Fruit fly (Drosophila melanogaster) whole organism, adult: ENCODE data around the gene CG42781.

Source experiments
- CG11617 ChIP-seq: fragments of 200-800 bp; sonication (Bioruptor generic); optimal IDR thresholded peaks from 2 replicates; lab custom pipeline; 2017; ENCODE audit warnings: mild to moderate bottlenecking, missing biosample characterization, missing genetic modification reagents, missing genetic modification characterization
- CG12768 ChIP-seq: fragments of 200-800 bp; sonication (Bioruptor generic); optimal IDR thresholded peaks from 2 replicates; lab custom pipeline; 2017; ENCODE audit warnings: missing biosample characterization, missing genetic modification characterization, mild to moderate bottlenecking, moderate library complexity, missing genetic modification reagents
- CG14711 ChIP-seq: fragments of 200-800 bp; sonication (Bioruptor generic); optimal IDR thresholded peaks from 2 replicates; lab custom pipeline; 2018; ENCODE audit warnings: missing biosample characterization, mild to moderate bottlenecking, missing genetic modification characterization, moderate library complexity
- CG1620 ChIP-seq: fragments of 200-800 bp; sonication (Bioruptor generic); optimal IDR thresholded peaks from 2 replicates; lab custom pipeline; 2016; ENCODE audit warnings: missing biosample characterization, missing genetic modification characterization
- CG33017 ChIP-seq: fragments of 200-800 bp; sonication (Bioruptor generic); optimal IDR thresholded peaks from 2 replicates; lab custom pipeline; 2018; ENCODE audit warnings: missing biosample characterization, mild to moderate bottlenecking, missing genetic modification characterization, moderate library complexity
- CG5204 ChIP-seq: fragments of 200-800 bp; sonication (Bioruptor generic); optimal IDR thresholded peaks from 2 replicates; lab custom pipeline; 2016; ENCODE audit warnings: missing biosample characterization, missing genetic modification characterization
- CG7045 ChIP-seq: fragments of 200-800 bp; sonication (Bioruptor generic); optimal IDR thresholded peaks from 2 replicates; lab custom pipeline; 2017; ENCODE audit warnings: missing biosample characterization, mild to moderate bottlenecking, missing genetic modification characterization
- CG7101 ChIP-seq: fragments of 200-800 bp; sonication (Bioruptor generic); optimal IDR thresholded peaks from 2 replicates; lab custom pipeline; 2018; ENCODE audit warnings: missing biosample characterization, mild to moderate bottlenecking, missing genetic modification characterization, moderate library complexity
- Clk ChIP-seq: fragments of 200-800 bp; sonication (Bioruptor generic); optimal IDR thresholded peaks from 2 replicates; lab custom pipeline; 2017; ENCODE audit warnings: missing biosample characterization, missing genetic modification characterization
- Crg-1 ChIP-seq: fragments of 200-800 bp; sonication (Bioruptor generic); optimal IDR thresholded peaks from 2 replicates; lab custom pipeline; 2016; ENCODE audit warnings: missing biosample characterization, missing genetic modification characterization
- Hr96 ChIP-seq: fragments of 200-800 bp; sonication (Bioruptor generic); optimal IDR thresholded peaks from 2 replicates; lab custom pipeline; 2016; ENCODE audit warnings: missing biosample characterization, missing genetic modification characterization
- Mnt ChIP-seq: fragments of 200-800 bp; sonication (Bioruptor generic); optimal IDR thresholded peaks from 2 replicates; lab custom pipeline; 2016; ENCODE audit warnings: missing biosample characterization, mild to moderate bottlenecking, missing genetic modification characterization
- bab1 ChIP-seq: fragments of 200-800 bp; sonication (Bioruptor generic); optimal IDR thresholded peaks from 3 replicates; lab custom pipeline; 2019; ENCODE audit warnings: missing biosample characterization, mild to moderate bottlenecking, missing genetic modification characterization, moderate library complexity
- cic ChIP-seq: fragments of 200-800 bp; sonication (Bioruptor generic); optimal IDR thresholded peaks from 2 replicates; lab custom pipeline; 2017; ENCODE audit warnings: missing biosample characterization, mild to moderate bottlenecking, missing genetic modification characterization, moderate library complexity
- cnc ChIP-seq, 2 experiments: fragments of >200 bp; optimal IDR thresholded peaks; 2 replicates each; lab custom pipeline; 2017
- kay ChIP-seq: fragments of 200-800 bp; sonication (Bioruptor generic); peaks from one replicate; lab custom pipeline; 2016; ENCODE audit warnings: missing biosample characterization, missing genetic modification characterization, borderline replicate concordance
- ovo ChIP-seq: fragments of 200-800 bp; sonication (Bioruptor generic); optimal IDR thresholded peaks from 2 replicates; lab custom pipeline; 2016; ENCODE audit warnings: missing biosample characterization, missing genetic modification characterization
- pad ChIP-seq: fragments of 200-800 bp; sonication (Bioruptor generic); optimal IDR thresholded peaks from 3 replicates; lab custom pipeline; 2017; ENCODE audit warnings: missing biosample characterization, missing genetic modification characterization, mild to moderate bottlenecking, moderate library complexity, missing genetic modification reagents
- tj ChIP-seq: fragments of 200-800 bp; sonication (Bioruptor generic); optimal IDR thresholded peaks from 3 replicates; lab custom pipeline; 2017; ENCODE audit warnings: missing biosample characterization, mild to moderate bottlenecking, missing genetic modification characterization, moderate library complexity
- toe ChIP-seq: fragments of 200-800 bp; sonication (Bioruptor generic); optimal IDR thresholded peaks from 2 replicates; lab custom pipeline; 2016; ENCODE audit warnings: missing biosample characterization, missing genetic modification characterization

CG42781 gene

DNA sequence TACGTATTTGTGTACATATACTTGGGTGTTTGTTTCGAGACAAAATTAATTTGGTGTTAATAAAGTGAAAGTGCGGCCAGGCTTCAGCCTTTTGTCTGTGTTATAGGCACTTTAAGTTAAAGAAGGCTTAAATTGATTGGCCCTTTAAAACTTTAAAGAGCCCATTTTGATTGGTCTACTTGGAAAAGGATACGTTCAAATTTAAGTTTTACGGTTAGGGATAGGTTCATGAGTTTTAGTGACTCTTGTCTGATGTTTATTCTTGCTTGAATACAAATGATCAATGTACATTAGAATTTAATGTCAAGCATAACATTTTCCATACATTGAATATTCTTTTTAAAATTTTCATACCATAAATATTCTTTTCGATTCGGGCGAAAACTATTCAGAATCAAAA is 24.1 kb upstream of the CG42781 start, which contains the start of gene CG32727:
Gene CG32727 (plus strand): TSS at position 301 of the 400 bp plus-strand sequence.
- TF ChIP-seq Hr96 = no peak
- no peak for TF ChIP-seq CG1620 (GFP tag; lab: Kevin White, UChicago)
- no peak for TF ChIP-seq pad
- no peak for TF ChIP-seq kay (GFP tag; lab: Kevin White, UChicago)
- TF ChIP-seq CG5204 (GFP tag; lab: Kevin White, UChicago) = no peak
- TF ChIP-seq CG7045 (GFP tag; lab: Kevin White, UChicago) = no peak
- no peak for TF ChIP-seq Mnt (GFP tag; lab: Kevin White, UChicago)
- no peak for TF ChIP-seq tj (GFP tag; lab: Kevin White, UChicago)
- TF ChIP-seq Crg-1 (GFP tag; lab: Kevin White, UChicago) = no peak
- TF ChIP-seq cnc (optimal IDR thresholded peaks at IDR 0.05; lab: Kevin White, UChicago) = no peak
- no peak for TF ChIP-seq bab1 (GFP tag; lab: Kevin White, UChicago)
- TF ChIP-seq ovo (GFP tag; lab: Kevin White, UChicago) = no peak
- no peak for TF ChIP-seq CG12768 (GFP tag; lab: Kevin White, UChicago)
- no peak for TF ChIP-seq CG14711 (tag; lab: Kevin White, UChicago)
- TF ChIP-seq CG7101 = no peak
- no peak for TF ChIP-seq toe (GFP tag; lab: Kevin White, UChicago)

DNA sequence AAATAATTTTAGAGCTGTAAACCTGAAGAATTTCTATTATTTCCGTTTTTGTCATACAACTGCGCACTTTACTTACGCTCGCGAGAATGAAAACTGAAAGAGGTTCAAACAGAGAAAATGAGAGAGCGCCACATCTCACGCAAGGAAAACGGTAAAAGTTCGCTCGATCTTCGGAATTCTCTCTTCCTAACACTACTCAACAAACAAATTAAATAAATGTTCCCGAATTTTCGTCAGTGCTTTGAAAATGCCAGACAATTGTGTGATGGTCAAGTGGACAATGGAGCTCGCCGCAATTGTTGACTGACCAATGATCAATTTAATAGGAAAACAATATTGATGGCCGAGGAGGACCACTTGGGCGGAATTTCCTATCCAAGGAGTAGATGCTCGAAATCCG is 22.9 kb upstream of the CG42781 start, which contains the start of gene CG1677:
Gene CG1677 (minus strand): TSS at position 101 of the 400 bp plus-strand sequence.
- TF ChIP-seq CG1620 (GFP tag; lab: Kevin White, UChicago) = no peak
- TF ChIP-seq cnc (optimal IDR thresholded peaks at IDR 0.05; lab: Kevin White, UChicago) = no peak
- TF ChIP-seq cic (GFP tag; lab: Kevin White, UChicago) = no peak
- TF ChIP-seq ovo (GFP tag; lab: Kevin White, UChicago) = no peak
- no peak for TF ChIP-seq toe (GFP tag; lab: Kevin White, UChicago)
- no peak for TF ChIP-seq CG5204 (GFP tag; lab: Kevin White, UChicago)
- TF ChIP-seq kay (GFP tag; lab: Kevin White, UChicago) = no peak
- TF ChIP-seq Crg-1 (GFP tag; lab: Kevin White, UChicago) = no peak
- no peak for TF ChIP-seq tj (GFP tag; lab: Kevin White, UChicago)
- TF ChIP-seq bab1 (GFP tag; lab: Kevin White, UChicago) = no peak
- no peak for TF ChIP-seq Clk (GFP tag; lab: Kevin White, UChicago)
- no peak for TF ChIP-seq CG12768 (GFP tag; lab: Kevin White, UChicago)

DNA sequence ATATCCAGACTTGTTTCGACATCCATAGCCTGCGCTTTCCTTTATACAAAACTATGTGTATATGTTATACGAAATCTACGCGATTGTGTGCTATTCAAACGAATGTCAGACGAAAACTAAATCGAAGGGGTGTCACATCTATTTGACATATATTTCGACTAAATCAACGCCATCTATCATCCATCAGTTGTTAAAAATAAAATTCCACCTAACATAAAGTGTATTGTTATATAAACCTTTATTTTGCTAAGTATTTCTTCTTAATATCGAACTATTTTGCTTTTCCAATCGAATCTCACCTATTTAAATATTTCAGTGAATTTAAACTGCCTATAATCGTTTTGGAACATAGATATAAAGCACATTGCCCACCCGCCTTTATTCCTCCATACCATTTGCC is 20.3 kb upstream of the CG42781 start, which contains the start of gene CG15035:
Gene CG15035 (minus strand): TSS at position 101 of the 400 bp plus-strand sequence.
- TF ChIP-seq Mnt (GFP tag; lab: Kevin White, UChicago) = no peak
- TF ChIP-seq CG11617 (GFP tag; lab: Kevin White, UChicago) = no peak
- TF ChIP-seq CG14711 (tag; lab: Kevin White, UChicago) = no peak
- TF ChIP-seq cnc (optimal IDR thresholded peaks at IDR 0.05; lab: Kevin White, UChicago) = no peak
- TF ChIP-seq CG7045 (GFP tag; lab: Kevin White, UChicago) = no peak
- no peak for TF ChIP-seq kay (GFP tag; lab: Kevin White, UChicago)
- TF ChIP-seq Crg-1 (GFP tag; lab: Kevin White, UChicago) = no peak
- no peak for TF ChIP-seq CG7101
- no peak for TF ChIP-seq pad
- no peak for TF ChIP-seq ovo (GFP tag; lab: Kevin White, UChicago)
- TF ChIP-seq CG5204 (GFP tag; lab: Kevin White, UChicago) = no peak

DNA sequence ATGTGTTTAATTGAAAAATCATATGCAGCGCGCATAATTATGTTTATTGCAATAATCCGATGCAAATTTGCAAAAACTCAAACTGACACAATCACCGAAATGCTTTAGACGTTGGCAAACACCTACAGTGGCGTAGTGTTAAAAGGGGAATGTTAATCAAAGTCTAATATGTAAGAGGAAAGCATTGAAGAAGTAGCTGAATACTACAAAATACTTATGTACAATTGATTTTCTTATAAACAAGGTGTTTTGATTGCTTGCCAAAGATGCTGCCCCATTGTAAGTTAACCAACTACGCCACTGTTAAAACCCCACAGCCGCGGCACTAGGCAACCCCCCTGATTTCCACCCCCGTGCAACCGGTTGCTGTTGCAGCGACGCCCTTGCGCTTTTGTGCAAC is 3.2 kb downstream of the CG42781 start:
- no peak for TF ChIP-seq CG11617 (GFP tag; lab: Kevin White, UChicago)
- TF ChIP-seq kay (GFP tag; lab: Kevin White, UChicago) = no peak
- no peak for TF ChIP-seq CG12768 (GFP tag; lab: Kevin White, UChicago)
- TF ChIP-seq cnc (optimal IDR thresholded peaks at IDR 0.05; lab: Kevin White, UChicago) = no peak
- TF ChIP-seq pad = no peak
- TF ChIP-seq CG14711 (tag; lab: Kevin White, UChicago) = no peak
- no peak for TF ChIP-seq cic (GFP tag; lab: Kevin White, UChicago)
- no peak for TF ChIP-seq ovo (GFP tag; lab: Kevin White, UChicago)
- no peak for TF ChIP-seq bab1 (GFP tag; lab: Kevin White, UChicago)
- no peak for TF ChIP-seq Crg-1 (GFP tag; lab: Kevin White, UChicago)
- no peak for TF ChIP-seq CG1620 (GFP tag; lab: Kevin White, UChicago)
- no peak for TF ChIP-seq CG5204 (GFP tag; lab: Kevin White, UChicago)

DNA sequence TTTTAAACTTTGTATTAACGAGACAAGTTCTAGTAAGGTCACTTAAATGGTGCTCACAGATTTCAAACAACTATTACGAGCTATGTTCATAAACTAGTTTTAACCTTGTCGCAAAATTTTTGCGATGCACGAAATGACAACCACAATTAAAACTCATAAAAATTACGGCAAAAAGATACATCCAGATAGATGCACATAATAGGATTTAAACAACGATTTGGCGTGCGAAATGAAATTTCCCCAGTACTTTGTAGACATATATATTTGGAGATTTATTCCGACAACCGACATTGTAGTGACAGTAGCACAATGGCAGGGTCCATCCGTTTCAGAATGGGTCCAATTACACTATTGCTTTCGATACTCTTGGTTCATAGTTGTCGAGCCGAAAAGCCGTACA is 5.0 kb downstream of the CG42781 start, which contains the start of gene CheA7a:
Gene CheA7a (plus strand): TSS at position 301 of the 400 bp plus-strand sequence.
- TF ChIP-seq bab1 (GFP tag; lab: Kevin White, UChicago) (no peak), toe (GFP tag; lab: Kevin White, UChicago) (no peak), Crg-1 (GFP tag; lab: Kevin White, UChicago) (no peak), CG1620 (GFP tag; lab: Kevin White, UChicago) (no peak), cic (GFP tag; lab: Kevin White, UChicago) (no peak), CG7045 (GFP tag; lab: Kevin White, UChicago) (no peak), CG7101 (no peak), tj (GFP tag; lab: Kevin White, UChicago) (no peak), CG33017 (no peak), Clk (GFP tag; lab: Kevin White, UChicago) (no peak), CG14711 (tag; lab: Kevin White, UChicago) (no peak)

DNA sequence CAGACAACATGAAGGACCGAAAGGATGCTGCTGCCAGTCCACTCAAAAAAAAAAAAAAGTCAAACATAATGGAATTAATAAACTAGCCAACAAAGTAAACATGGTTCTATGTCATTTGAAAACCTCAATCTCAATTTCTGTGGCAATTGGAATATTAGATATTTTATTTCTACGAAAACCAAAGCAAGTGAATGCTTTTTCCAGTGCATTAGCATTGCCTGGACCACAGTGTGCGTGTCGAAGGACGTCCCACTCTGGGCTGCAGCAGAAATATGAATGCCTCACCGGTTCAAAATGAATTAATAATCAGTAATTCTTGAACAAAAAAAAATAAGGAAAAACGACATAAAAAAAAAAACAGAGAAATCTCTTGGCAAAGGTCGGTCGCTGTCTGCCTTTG is 10.3 kb downstream of the CG42781 start:
- TF ChIP-seq CG1620 (GFP tag; lab: Kevin White, UChicago) = no peak
- TF ChIP-seq kay (GFP tag; lab: Kevin White, UChicago) = no peak
